Worm (Caenorhabditis elegans): ENCODE results near the gene spat-2.

spat-2 gene

DNA sequence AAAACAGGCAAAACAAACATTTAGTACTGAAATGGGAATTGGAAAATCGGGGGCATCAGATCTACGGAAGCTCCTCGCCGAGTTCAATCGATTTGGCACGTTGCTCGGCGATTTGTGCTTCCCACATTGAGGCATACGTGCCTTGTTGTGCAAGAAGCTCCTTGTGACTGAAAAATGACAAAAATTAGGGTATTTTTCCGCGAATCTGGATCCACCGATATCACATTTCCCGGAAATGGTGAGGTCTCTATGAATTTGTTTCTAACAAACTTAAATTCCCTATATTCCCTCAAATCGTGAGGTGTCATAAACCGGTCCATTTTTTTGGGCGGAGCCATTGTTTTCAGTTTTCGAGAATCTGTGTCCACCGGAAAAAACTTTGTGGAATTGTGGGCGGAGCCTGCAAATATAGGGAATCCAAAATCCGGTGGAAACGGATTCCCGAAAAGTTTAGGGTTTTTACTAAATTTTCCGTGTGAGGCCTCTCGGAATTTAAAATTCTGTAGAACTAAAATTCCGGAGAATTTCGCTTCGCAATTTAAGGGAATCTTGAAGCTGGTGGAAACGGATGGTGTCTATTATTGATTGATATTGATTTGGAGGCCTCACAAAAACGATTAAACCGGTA, 55.0 kb downstream of the spat-2 start:
- TF ChIP-seq madf-10 (tag; optimal IDR thresholded peaks at IDR 0.05) (peak; percentile 23), bed-2 (GFP tag; IDR thresholded peaks at IDR 0.05) (peak; percentile 84), D2030.7 (GFP tag; IDR thresholded peaks at IDR 0.05) (peak; percentile 42; the same call in 1 of the 2 replicates), Y79H2A.3 (GFP tag; conservative IDR thresholded peaks at IDR 0.05) (no peak), egl-44 (GFP tag; IDR thresholded peaks at IDR 0.05) (no peak), K11D2.4 (GFP tag; IDR thresholded peaks at IDR 0.05) (peak; percentile 54), hrde-1 (tag; optimal IDR thresholded peaks at IDR 0.05; ENCODE audit: borderline replicate concordance) (no peak), F22D6.2 (tag; optimal IDR thresholded peaks at IDR 0.05) (peak; percentile 24), B0019.2 (GFP tag; conservative IDR thresholded peaks at IDR 0.05) (0 out of 2 replicates have a peak, but pooled peaks have one; percentile 20), ceh-100 (GFP tag; IDR thresholded peaks at IDR 0.05) (peak; percentile 91), unc-130 (GFP tag; optimal IDR thresholded peaks at IDR 0.05) (peak; percentile 89), snpc-4 (GFP tag; optimal IDR thresholded peaks at IDR 0.05) (no peak), snpc-4 (tag; optimal IDR thresholded peaks at IDR 0.05) (peak in 1 of 4 experiments; percentile 12), let-526 (GFP tag; IDR thresholded peaks at IDR 0.05) (no peak), cebp-1 (GFP tag; IDR thresholded peaks at IDR 0.05) (0 out of 2 replicates have a peak, but pooled peaks have one; percentile 12), cebp-1 (tag; optimal IDR thresholded peaks at IDR 0.05) (no peak), F52B5.7 (tag; optimal IDR thresholded peaks at IDR 0.05) (no peak), attf-5 (GFP tag; optimal IDR thresholded peaks at IDR 0.05) (peak; percentile 9), hmg-1.2 (GFP tag; IDR thresholded peaks at IDR 0.05) (no peak), lin-40 (tag; optimal IDR thresholded peaks at IDR 0.05) (no peak), dox-1 (GFP tag; IDR thresholded peaks at IDR 0.05) (peak; percentile 72), K12H6.12 (tag; optimal IDR thresholded peaks at IDR 0.05) (peak; percentile 34), mcd-1 (GFP tag; IDR thresholded peaks at IDR 0.05) (no peak; the same call in 1 of the 2 replicates), zim-3 (tag; optimal IDR thresholded peaks at IDR 0.05) (peak; percentile 83), ccch-3 (GFP tag; optimal IDR thresholded peaks at IDR 0.05) (peak; percentile 26), C06A6.2 (GFP tag; conservative IDR thresholded peaks at IDR 0.05) (no peak), egl-18 (GFP tag; IDR thresholded peaks at IDR 0.05) (no peak), rec-8 (tag; optimal IDR thresholded peaks at IDR 0.05) (no peak), Y56A3A.18 (GFP tag; IDR thresholded peaks at IDR 0.05) (no peak), pha-4 (tag; optimal IDR thresholded peaks at IDR 0.05) (no peak), let-607 (tag; optimal IDR thresholded peaks at IDR 0.05) (no peak), rcor-1 (GFP tag; IDR thresholded peaks at IDR 0.05) (no peak), cebp-2 (GFP tag; IDR thresholded peaks at IDR 0.05) (no peak), ceh-27 (GFP tag; optimal IDR thresholded peaks at IDR 0.05) (peak; percentile 41), B0035.1 (tag; optimal IDR thresholded peaks at IDR 0.05) (no peak), madf-3 (GFP tag; IDR thresholded peaks at IDR 0.05) (peak; percentile 15; the same call in 1 of the 2 replicates), attf-3 (GFP tag; conservative IDR thresholded peaks at IDR 0.05) (peak; percentile 47), fkh-3 (tag; optimal IDR thresholded peaks at IDR 0.05) (no peak), ztf-28 (GFP tag; IDR thresholded peaks at IDR 0.05) (peak; percentile 64; the same call in 1 of the 2 replicates), ztf-25 (GFP tag; IDR thresholded peaks at IDR 0.05) (0 out of 2 replicates have a peak, but pooled peaks have one; percentile 68), lsl-1 (GFP tag; optimal IDR thresholded peaks at IDR 0.05) (no peak), akir-1 (GFP tag; optimal IDR thresholded peaks at IDR 0.05) (peak; percentile 87), mxl-1 (tag; optimal IDR thresholded peaks at IDR 0.05) (no peak), aptf-2 (GFP tag; conservative IDR thresholded peaks at IDR 0.05) (peak; percentile 65; the same call in 1 of the 2 replicates), lsy-27 (tag; optimal IDR thresholded peaks at IDR 0.05; ENCODE audit: borderline replicate concordance, insufficient read depth) (no peak), madf-6 (GFP tag; IDR thresholded peaks at IDR 0.05) (0 out of 2 replicates have a peak, but pooled peaks have one; percentile 13), F39B2.1 (GFP tag; IDR thresholded peaks at IDR 0.05) (no peak)
